Worm (Caenorhabditis elegans): Measurements from ENCODE around the gene nlp-41.
A peak's percentile ranks its signal among the peaks of the same experiment; 100 is the strongest.

The nlp-41 gene

ce11 chrII:14597788-14598187, 47.1 kb downstream of the nlp-41 start:
- TF ChIP-seq nhr-85 (tag) = peak; percentile 44
- TF ChIP-seq elt-3 (tag; optimal IDR thresholded peaks at IDR 0.05) = peak; percentile 37 to 97 (median 69)
- TF ChIP-seq fkh-4 (tag; optimal IDR thresholded peaks at IDR 0.05; ENCODE audit: borderline replicate concordance) = no peak

DNA sequence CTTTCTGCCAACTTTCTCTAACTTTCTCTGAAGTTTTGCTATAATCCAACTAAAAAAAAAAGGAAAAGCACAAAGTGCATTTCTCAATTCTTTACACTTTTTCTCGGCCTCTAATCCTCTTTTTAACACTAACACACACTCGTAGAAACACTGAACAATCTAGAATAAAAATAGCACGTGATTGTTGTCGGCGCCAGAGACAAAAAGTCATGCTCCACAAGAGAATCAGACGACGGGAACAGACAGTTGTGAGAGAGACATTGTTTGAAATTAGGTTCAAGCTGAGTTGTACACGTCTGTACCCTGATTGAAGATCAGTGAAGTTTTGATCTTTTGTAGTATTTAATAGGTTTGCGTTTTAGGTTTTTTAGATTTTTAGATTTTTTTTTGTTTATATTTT, 47.7 kb downstream of the nlp-41 start:
- TF ChIP-seq mdl-1 (tag; optimal IDR thresholded peaks at IDR 0.05) (peak in 1 of 2 experiments; percentile 89), zag-1 (tag; optimal IDR thresholded peaks at IDR 0.05) (no peak), pax-3 (tag; optimal IDR thresholded peaks at IDR 0.05) (no peak), unc-62 (GFP tag; optimal IDR thresholded peaks at IDR 0.05) (no peak), ceh-8 (GFP tag; optimal IDR thresholded peaks at IDR 0.05) (no peak), tlp-1 (tag; optimal IDR thresholded peaks at IDR 0.05) (no peak), elt-3 (tag; optimal IDR thresholded peaks at IDR 0.05) (peak in 2 of 6 experiments; percentile 38 to 54), ets-5 (GFP tag; IDR thresholded peaks at IDR 0.05) (no peak), C16A3.4 (tag; optimal IDR thresholded peaks at IDR 0.05) (peak; percentile 19), lsy-2 (tag; optimal IDR thresholded peaks at IDR 0.05) (peak; percentile 76 to 79), F16B12.6 (tag; optimal IDR thresholded peaks at IDR 0.05) (no peak), lin-35 (GFP tag; optimal IDR thresholded peaks at IDR 0.05) (peak; percentile 56 to 80), mef-2 (tag; optimal IDR thresholded peaks at IDR 0.05) (no peak), ceh-88 (GFP tag; IDR thresholded peaks at IDR 0.05) (no peak), fkh-4 (tag; optimal IDR thresholded peaks at IDR 0.05; ENCODE audit: borderline replicate concordance) (no peak), mep-1 (tag; optimal IDR thresholded peaks at IDR 0.05) (peak; percentile 73), xbp-1 (tag; optimal IDR thresholded peaks at IDR 0.05) (peak; percentile 57), blmp-1 (tag; optimal IDR thresholded peaks at IDR 0.05) (no peak), egl-13 (tag; optimal IDR thresholded peaks at IDR 0.05) (no peak), nhr-85 (tag) (peak; percentile 67), swsn-7 (tag; optimal IDR thresholded peaks at IDR 0.05) (peak; percentile 69), nhr-76 (tag; optimal IDR thresholded peaks at IDR 0.05) (no peak), sptf-1 (tag; optimal IDR thresholded peaks at IDR 0.05) (no peak), fkh-10 (GFP tag; optimal IDR thresholded peaks at IDR 0.05) (no peak), ztf-4 (tag; optimal IDR thresholded peaks at IDR 0.05) (peak; percentile 69), nhr-12 (tag; optimal IDR thresholded peaks at IDR 0.05) (no peak), lin-15B (tag; optimal IDR thresholded peaks at IDR 0.05) (no peak), ztf-11 (tag; optimal IDR thresholded peaks at IDR 0.05) (no peak), nhr-19 (GFP tag; conservative IDR thresholded peaks at IDR 0.05) (peak; percentile 83), dpl-1 (GFP tag; optimal IDR thresholded peaks at IDR 0.05) (peak; percentile 28 to 53 (median 45)), vab-15 (tag; optimal IDR thresholded peaks at IDR 0.05) (no peak), isw-1 (GFP tag; IDR thresholded peaks at IDR 0.05) (no peak; the same call in 1 of the 2 replicates), nhr-11 (tag; optimal IDR thresholded peaks at IDR 0.05) (peak; percentile 73), hlh-4 (tag; optimal IDR thresholded peaks at IDR 0.05) (no peak), ama-1 (optimal IDR thresholded peaks at IDR 0.05) (peak; percentile 32), lir-3 (tag; optimal IDR thresholded peaks at IDR 0.05; ENCODE audit: poor library complexity) (peak; percentile 51), ceh-63 (GFP tag; optimal IDR thresholded peaks at IDR 0.05) (no peak), elt-2 (tag; optimal IDR thresholded peaks at IDR 0.05) (peak; percentile 77), sox-4 (tag; optimal IDR thresholded peaks at IDR 0.05) (no peak), fos-1 (tag; optimal IDR thresholded peaks at IDR 0.05) (no peak), mab-9 (GFP tag; IDR thresholded peaks at IDR 0.05) (no peak), grh-1 (GFP tag; IDR thresholded peaks at IDR 0.05) (no peak), snu-23 (GFP tag; optimal IDR thresholded peaks at IDR 0.05) (peak; percentile 87), pqm-1 (tag; optimal IDR thresholded peaks at IDR 0.05) (no peak), nhr-90 (tag; optimal IDR thresholded peaks at IDR 0.05; ENCODE audit: poor library complexity) (peak; percentile 66), C34B4.2 (tag; optimal IDR thresholded peaks at IDR 0.05) (no peak), tbx-2 (tag; optimal IDR thresholded peaks at IDR 0.05) (peak; percentile 52), lin-14 (GFP tag; optimal IDR thresholded peaks at IDR 0.05) (peak; percentile 87), alr-1 (tag; optimal IDR thresholded peaks at IDR 0.05; ENCODE audit: borderline replicate concordance) (no peak), unc-30 (tag; optimal IDR thresholded peaks at IDR 0.05) (no peak), nhr-71 (tag; optimal IDR thresholded peaks at IDR 0.05) (peak; percentile 95)

Measured in whole organism, L1 larva.